Worm (Caenorhabditis elegans) whole organism, young adult: Measurements from ENCODE around the gene nsph-4.1.

Experiments
- B0336.3 ChIP-seq: fragments of 200-800 bp; sonication (Bioruptor generic); IDR thresholded peaks from 2 replicates; pipeline ENCODE4 v1.3.6; 2022; ENCODE audit warnings: missing genetic modification characterization, missing compliant biosample characterization
- F10E7.11 ChIP-seq: sonication (generic microtip); optimal IDR thresholded peaks from 2 replicates; lab custom pipeline; 2017; ENCODE audit warnings: mild to moderate bottlenecking, missing genetic modification characterization, moderate library complexity, missing compliant biosample characterization
- F33H1.4 ChIP-seq: fragments of 200-800 bp; sonication (Bioruptor generic); IDR thresholded peaks from 2 replicates; pipeline ENCODE4 v1.3.6; 2022; ENCODE audit warnings: missing genetic modification reagents, missing genetic modification characterization, missing compliant biosample characterization
- F39B2.1 ChIP-seq: fragments of 200-800 bp; sonication (Bioruptor generic); IDR thresholded peaks from 2 replicates; pipeline ENCODE4 v1.3.6; 2022; ENCODE audit warnings: missing genetic modification reagents, missing genetic modification characterization, missing compliant biosample characterization
- K11D2.4 ChIP-seq: fragments of 200-800 bp; sonication (Bioruptor generic); IDR thresholded peaks from 2 replicates; pipeline ENCODE4 v1.3.6; 2022; ENCODE audit warnings: missing genetic modification reagents, missing genetic modification characterization, missing compliant biosample characterization
- T07F8.4 ChIP-seq: sonication (generic microtip); optimal IDR thresholded peaks from 2 replicates; lab custom pipeline; 2016; ENCODE audit warnings: mild to moderate bottlenecking, missing genetic modification characterization, moderate library complexity, missing compliant biosample characterization
- Y53G8AR.9 ChIP-seq: fragments of 200-800 bp; sonication (Bioruptor generic); conservative IDR thresholded peaks from 2 replicates; pipeline ENCODE4 v1.3.6; 2022; ENCODE audit warnings: missing genetic modification reagents, missing genetic modification characterization, missing compliant biosample characterization
- Y67H2A.10 ChIP-seq: fragments of 200-800 bp; sonication (Bioruptor generic); conservative IDR thresholded peaks from 2 replicates; pipeline ENCODE4 v1.3.6; 2022; ENCODE audit warnings: missing genetic modification reagents, missing genetic modification characterization, missing compliant biosample characterization
- athp-1 ChIP-seq: sonication (generic microtip); optimal IDR thresholded peaks from 2 replicates; lab custom pipeline; 2017; ENCODE audit warnings: mild to moderate bottlenecking, missing genetic modification characterization, missing compliant biosample characterization
- attf-3 ChIP-seq: fragments of 200-800 bp; sonication (Bioruptor generic); conservative IDR thresholded peaks from 2 replicates; pipeline ENCODE4 v1.3.6; 2022; ENCODE audit warnings: missing genetic modification reagents, missing genetic modification characterization, missing compliant biosample characterization
- ccch-3 ChIP-seq: fragments of 200-800 bp; sonication (Bioruptor generic); optimal IDR thresholded peaks from 2 replicates; lab custom pipeline; 2018; ENCODE audit warnings: mild to moderate bottlenecking, missing genetic modification characterization, missing compliant biosample characterization
- ceh-27 ChIP-seq: fragments of 200-800 bp; sonication (Bioruptor generic); optimal IDR thresholded peaks from 2 replicates; lab custom pipeline; 2018; ENCODE audit warnings: mild to moderate bottlenecking, missing genetic modification characterization, moderate library complexity, missing compliant biosample characterization
- ceh-40 ChIP-seq: fragments of 200-800 bp; sonication (Bioruptor generic); IDR thresholded peaks from 2 replicates; pipeline ENCODE4 v1.3.6; 2022; ENCODE audit warnings: missing genetic modification characterization, missing compliant biosample characterization
- ceh-58 ChIP-seq: fragments of 200-800 bp; sonication (Bioruptor generic); IDR thresholded peaks from 2 replicates; pipeline ENCODE4 v1.3.6; 2022; ENCODE audit warnings: missing genetic modification characterization, missing compliant biosample characterization
- ceh-79 ChIP-seq: sonication (generic microtip); optimal IDR thresholded peaks from 2 replicates; lab custom pipeline; 2017; ENCODE audit warnings: mild to moderate bottlenecking, missing genetic modification characterization, missing compliant biosample characterization
- chd-7 ChIP-seq: sonication (generic microtip); optimal IDR thresholded peaks from 2 replicates; lab custom pipeline; 2016; ENCODE audit warnings: mild to moderate bottlenecking, missing genetic modification characterization, moderate library complexity, missing compliant biosample characterization
- die-1 ChIP-seq: sonication (generic microtip); optimal IDR thresholded peaks from 2 replicates; lab custom pipeline; 2016; ENCODE audit warnings: missing genotype, mild to moderate bottlenecking, missing genetic modification characterization, missing compliant biosample characterization
- dpl-1 ChIP-seq: fragments of 150-350 bp; optimal IDR thresholded peaks from 2 replicates; lab custom pipeline; 2014; ENCODE audit warnings: missing biosample characterization, missing genetic modification reagents, missing genetic modification characterization
- efl-1 ChIP-seq: fragments of 150-350 bp; optimal IDR thresholded peaks from 2 replicates; lab custom pipeline; 2014; ENCODE audit warnings: missing biosample characterization, missing genetic modification reagents, missing genetic modification characterization
- ekl-4 ChIP-seq: fragments of 200-800 bp; sonication (Bioruptor generic); IDR thresholded peaks from 2 replicates; pipeline ENCODE4 v1.3.6; 2022; ENCODE audit warnings: missing genetic modification reagents, missing genetic modification characterization, missing compliant biosample characterization
- him-1 ChIP-seq: sonication (generic microtip); optimal IDR thresholded peaks from 2 replicates; lab custom pipeline; 2016; ENCODE audit warnings: missing genotype, missing genetic modification reagents, missing genetic modification characterization, missing compliant biosample characterization
- hlh-12 ChIP-seq: sonication (generic microtip); optimal IDR thresholded peaks from 2 replicates; lab custom pipeline; 2016; ENCODE audit warnings: missing genetic modification characterization, missing compliant biosample characterization
- hlh-26 ChIP-seq: fragments of 200-800 bp; sonication (Bioruptor generic); conservative IDR thresholded peaks from 2 replicates; pipeline ENCODE4 v1.3.6; 2022; ENCODE audit warnings: missing genetic modification reagents, missing genetic modification characterization, missing compliant biosample characterization
- hmg-1.2 ChIP-seq: fragments of 200-800 bp; sonication (Bioruptor generic); IDR thresholded peaks from 2 replicates; pipeline ENCODE4 v1.3.6; 2022; ENCODE audit warnings: missing genetic modification reagents, missing genetic modification characterization, missing compliant biosample characterization
- hsf-1 ChIP-seq: fragments of 200-800 bp; sonication (Bioruptor generic); IDR thresholded peaks from 2 replicates; pipeline ENCODE4 v1.3.6; 2022; ENCODE audit warnings: missing genetic modification reagents, missing genetic modification characterization, missing compliant biosample characterization
- lag-1 ChIP-seq: fragments of 200-800 bp; sonication (Bioruptor generic); IDR thresholded peaks from 2 replicates; pipeline ENCODE4 v1.3.6; 2022; ENCODE audit warnings: missing genetic modification reagents, missing genetic modification characterization, missing compliant biosample characterization
- let-607 ChIP-seq, 2 experiments: fragments of 200-800 bp in 1 of 2; sonication (Bioruptor generic) in 1 of 2; sonication (generic microtip) in 1 of 2; optimal IDR thresholded peaks; 2 replicates each; lab custom pipeline; 2016 to 2018; ENCODE audit warnings: mild to moderate bottlenecking in 2 of 2, missing compliant biosample characterization in 2 of 2, missing genetic modification characterization in 2 of 2, moderate library complexity in 2 of 2, missing genotype in 1 of 2
- lin-26 ChIP-seq: fragments of 200-800 bp; sonication (Bioruptor generic); IDR thresholded peaks from 2 replicates; pipeline ENCODE4 v1.3.6; 2022; ENCODE audit warnings: missing genetic modification reagents, missing genetic modification characterization, missing compliant biosample characterization
- lin-35 ChIP-seq, 3 experiments: fragments of 150-350 bp in 2 of 3; sonication (generic microtip) in 1 of 3; optimal IDR thresholded peaks; 2 replicates each; lab custom pipeline; 2014 to 2018; ENCODE audit warnings: missing biosample characterization in 3 of 3, missing genetic modification characterization in 3 of 3, missing genetic modification reagents in 3 of 3
- lsl-1 ChIP-seq: fragments of 200-800 bp; sonication (Bioruptor generic); optimal IDR thresholded peaks from 2 replicates; lab custom pipeline; 2018; ENCODE audit warnings: mild to moderate bottlenecking, missing genetic modification characterization, moderate library complexity, missing compliant biosample characterization
- madf-10 ChIP-seq: sonication (generic microtip); optimal IDR thresholded peaks from 2 replicates; lab custom pipeline; 2016; ENCODE audit warnings: mild to moderate bottlenecking, missing genetic modification characterization, missing compliant biosample characterization
- madf-3 ChIP-seq: fragments of 200-800 bp; sonication (Bioruptor generic); IDR thresholded peaks from 2 replicates; pipeline ENCODE4 v1.3.6; 2022; ENCODE audit warnings: missing genetic modification reagents, missing genetic modification characterization, missing compliant biosample characterization
- madf-6 ChIP-seq: fragments of 200-800 bp; sonication (Bioruptor generic); IDR thresholded peaks from 2 replicates; pipeline ENCODE4 v1.3.6; 2022; ENCODE audit warnings: missing genetic modification reagents, missing genetic modification characterization, missing compliant biosample characterization
- madf-8 ChIP-seq: fragments of 200-800 bp; sonication (Bioruptor generic); conservative IDR thresholded peaks from 2 replicates; pipeline ENCODE4 v1.3.6; 2022; ENCODE audit warnings: missing genetic modification reagents, missing genetic modification characterization, missing compliant biosample characterization
- mcd-1 ChIP-seq: fragments of 200-800 bp; sonication (Bioruptor generic); IDR thresholded peaks from 2 replicates; pipeline ENCODE4 v1.3.6; 2022; ENCODE audit warnings: missing genetic modification reagents, missing genetic modification characterization, missing compliant biosample characterization
- mxl-1 ChIP-seq: sonication (generic microtip); optimal IDR thresholded peaks from 2 replicates; lab custom pipeline; 2016; ENCODE audit warnings: missing genetic modification characterization, missing compliant biosample characterization
- nfya-2 ChIP-seq: fragments of 200-800 bp; sonication (Bioruptor generic); IDR thresholded peaks from 2 replicates; pipeline ENCODE4 v1.3.6; 2022; ENCODE audit warnings: missing genetic modification reagents, missing genetic modification characterization, missing compliant biosample characterization
- nhr-27 ChIP-seq: fragments of 200-800 bp; sonication (Bioruptor generic); optimal IDR thresholded peaks from 2 replicates; lab custom pipeline; 2018; ENCODE audit warnings: mild to moderate bottlenecking, missing genetic modification characterization, moderate library complexity, missing compliant biosample characterization
- nhr-90 ChIP-seq: sonication (generic microtip); optimal IDR thresholded peaks from 2 replicates; lab custom pipeline; 2016; ENCODE audit warnings: missing genotype, mild to moderate bottlenecking, missing genetic modification characterization, missing compliant biosample characterization
- pha-4 ChIP-seq: fragments of 150-350 bp; sonication (generic microtip); optimal IDR thresholded peaks from 2 replicates; lab custom pipeline; 2014; ENCODE audit warnings: missing biosample characterization, missing genetic modification reagents, missing genetic modification characterization
- repo-1 ChIP-seq: sonication (generic microtip); optimal IDR thresholded peaks from 2 replicates; lab custom pipeline; 2017; ENCODE audit warnings: mild to moderate bottlenecking, missing genetic modification characterization, missing compliant biosample characterization
- sea-2 ChIP-seq: fragments of 200-800 bp; sonication (Bioruptor generic); IDR thresholded peaks from 2 replicates; pipeline ENCODE4 v1.3.6; 2022; ENCODE audit warnings: missing genetic modification characterization, missing compliant biosample characterization
- snpc-1.1 ChIP-seq: sonication (generic microtip); optimal IDR thresholded peaks from 2 replicates; lab custom pipeline; 2017; ENCODE audit warnings: missing genetic modification characterization, mild to moderate bottlenecking, missing compliant biosample characterization, antibody characterized with exemption, moderate library complexity, missing genotype, missing genetic modification reagents; ENCODE audit not compliant: insufficient read depth
- snpc-3.4 ChIP-seq: sonication (generic microtip); optimal IDR thresholded peaks from 2 replicates; lab custom pipeline; 2017; ENCODE audit warnings: missing genetic modification characterization, mild to moderate bottlenecking, missing compliant biosample characterization, antibody characterized with exemption, moderate library complexity, missing genotype, missing genetic modification reagents
- snpc-4 ChIP-seq, 5 experiments: fragments of 150-350 bp in 1 of 5; sonication (generic microtip) in 4 of 5; optimal IDR thresholded peaks; 2 replicates each; lab custom pipeline; 2014 to 2018; ENCODE audit warnings: missing genetic modification characterization in 5 of 5, missing biosample characterization in 3 of 5, antibody characterized with exemption in 2 of 5, mild to moderate bottlenecking in 2 of 5, missing compliant biosample characterization in 2 of 5, missing genotype in 2 of 5, moderate library complexity in 2 of 5, missing genetic modification reagents in 1 of 5
- xnd-1 ChIP-seq: sonication (generic microtip); optimal IDR thresholded peaks from 2 replicates; lab custom pipeline; 2016; ENCODE audit warnings: missing genotype, missing genetic modification reagents, missing genetic modification characterization, missing compliant biosample characterization
- ztf-22 ChIP-seq: fragments of 200-800 bp; sonication (Bioruptor generic); optimal IDR thresholded peaks from 2 replicates; lab custom pipeline; 2018; ENCODE audit warnings: mild to moderate bottlenecking, missing genetic modification characterization, moderate library complexity, missing compliant biosample characterization
- ztf-26 ChIP-seq: sonication (generic microtip); optimal IDR thresholded peaks from 2 replicates; lab custom pipeline; 2017; ENCODE audit warnings: missing genetic modification characterization, missing compliant biosample characterization
- ztf-28 ChIP-seq: fragments of 200-800 bp; sonication (Bioruptor generic); IDR thresholded peaks from 2 replicates; pipeline ENCODE4 v1.3.6; 2022; ENCODE audit warnings: missing genetic modification reagents, missing genetic modification characterization, missing compliant biosample characterization

The nsph-4.1 gene

DNA sequence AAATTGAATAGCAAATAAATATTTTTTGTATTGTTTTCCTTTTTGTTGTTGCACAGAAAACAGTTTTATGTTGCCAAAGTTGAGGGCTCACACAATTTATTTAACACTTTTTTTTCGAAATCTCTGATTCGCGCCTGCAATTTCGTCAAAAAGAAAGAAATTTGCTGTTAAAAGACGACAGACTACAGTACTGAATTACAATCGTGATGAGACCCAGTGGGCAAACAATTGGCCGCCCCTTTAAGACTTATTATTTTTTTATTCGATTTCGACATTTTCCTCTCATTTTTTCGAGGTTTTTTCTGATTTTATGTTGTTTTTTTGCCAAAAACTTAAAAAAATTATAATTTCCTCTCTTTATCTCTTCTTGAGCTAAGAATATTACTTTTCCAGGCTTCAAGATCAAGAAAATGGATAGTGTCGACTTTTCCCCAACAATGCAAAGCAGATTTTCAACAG is 47.5 kb downstream of the nsph-4.1 start, which contains the start of gene slfl-4:
slfl-4 (plus strand) TSS at position 409 of the 459 bp plus-strand sequence.
- no peak for TF ChIP-seq Y67H2A.10 (GFP tag; lab: Robert Waterston, UW)
- no peak for TF ChIP-seq B0336.3 (GFP tag; lab: Robert Waterston, UW)
- TF ChIP-seq ceh-40 (GFP tag; lab: Robert Waterston, UW), result no peak
- TF ChIP-seq nfya-2 (GFP tag; lab: Robert Waterston, UW), result no peak
- no peak for TF ChIP-seq F10E7.11 (tag; lab: Kevin White, UChicago)
- TF ChIP-seq T07F8.4, result no peak
- TF ChIP-seq efl-1 (GFP tag; lab: Kevin White, UChicago), result peak; percentile 33
- TF ChIP-seq xnd-1 (tag; lab: Kevin White, UChicago), result peak; percentile 31
- TF ChIP-seq mxl-1 (tag; lab: Kevin White, UChicago), result no peak
- TF ChIP-seq madf-3, result no peak
- TF ChIP-seq snpc-1.1 (tag; lab: Kevin White, UChicago), result no peak
- TF ChIP-seq nhr-90 (tag; lab: Kevin White, UChicago), result no peak
- no peak for TF ChIP-seq attf-3 (GFP tag; lab: Robert Waterston, UW)
- no peak for TF ChIP-seq athp-1 (tag; lab: Kevin White, UChicago)
- no peak for TF ChIP-seq ccch-3 (GFP tag; lab: Kevin White, UChicago)
- peak; percentile 59 for TF ChIP-seq madf-8 (GFP tag; lab: Robert Waterston, UW)
- no peak for TF ChIP-seq lin-26 (GFP tag; lab: Robert Waterston, UW)
- TF ChIP-seq lin-35 (GFP tag; optimal IDR thresholded peaks at IDR 0.05; lab: Kevin White, UChicago), result no peak
- no peak for TF ChIP-seq madf-10 (tag; lab: Kevin White, UChicago)
- TF ChIP-seq sea-2 (GFP tag; lab: Robert Waterston, UW), result no peak
- no peak for TF ChIP-seq ceh-58 (GFP tag; lab: Robert Waterston, UW)
- no peak for TF ChIP-seq snpc-3.4 (tag; lab: Kevin White, UChicago)
- TF ChIP-seq repo-1 (tag; lab: Kevin White, UChicago), result no peak
- no peak for TF ChIP-seq snpc-4 (GFP tag; optimal IDR thresholded peaks at IDR 0.05; lab: Kevin White, UChicago)
- peak in 3 of 4 experiments; percentile 72 to 74 (median 73) for TF ChIP-seq snpc-4 (tag; optimal IDR thresholded peaks at IDR 0.05; lab: Kevin White, UChicago)
- no peak for TF ChIP-seq let-607 (tag; optimal IDR thresholded peaks at IDR 0.05; lab: Kevin White, UChicago)
- TF ChIP-seq Y53G8AR.9, result no peak
- no peak for TF ChIP-seq K11D2.4 (GFP tag; lab: Robert Waterston, UW)
- peak; percentile 52; the same call in 1 of the 2 replicates for TF ChIP-seq madf-6
- no peak for TF ChIP-seq him-1 (tag; lab: Kevin White, UChicago)
- no peak for TF ChIP-seq ceh-27 (GFP tag; lab: Kevin White, UChicago)
- no peak for TF ChIP-seq nhr-27 (tag; lab: Kevin White, UChicago)
- TF ChIP-seq dpl-1, result no peak
- TF ChIP-seq ekl-4, result no peak
- no peak for TF ChIP-seq hlh-26 (GFP tag; lab: Robert Waterston, UW)
- TF ChIP-seq ceh-79 (tag; lab: Kevin White, UChicago), result no peak
- peak; percentile 80 for TF ChIP-seq lsl-1 (GFP tag; lab: Kevin White, UChicago)
- TF ChIP-seq die-1, result no peak
- TF ChIP-seq ztf-28 (GFP tag; lab: Robert Waterston, UW), result no peak
- no peak for TF ChIP-seq ztf-26
- no peak for TF ChIP-seq hlh-12 (tag; lab: Kevin White, UChicago)
- no peak for TF ChIP-seq ztf-22 (GFP tag; lab: Kevin White, UChicago)
- TF ChIP-seq lag-1 (GFP tag; lab: Robert Waterston, UW), result no peak
- no peak for TF ChIP-seq hmg-1.2 (GFP tag; lab: Robert Waterston, UW)
- no peak for TF ChIP-seq mcd-1
- no peak for TF ChIP-seq hsf-1
- TF ChIP-seq chd-7 (tag; lab: Kevin White, UChicago), result no peak
- TF ChIP-seq F33H1.4 (GFP tag; lab: Robert Waterston, UW), result peak; percentile 78
- no peak for TF ChIP-seq pha-4 (tag; lab: Kevin White, UChicago)
- TF ChIP-seq F39B2.1, result no peak
